Fruit fly (Drosophila melanogaster) whole organism, pupa: ENCODE data around the gene NetB.

Source experiments
- CG13204 ChIP-seq: fragments of 200-800 bp; sonication (Bioruptor generic); optimal IDR thresholded peaks from 2 replicates; lab custom pipeline; 2018; ENCODE audit warnings: missing biosample characterization, mild to moderate bottlenecking, missing genetic modification characterization, moderate library complexity
- CG15710 ChIP-seq: fragments of 200-800 bp; sonication (Bioruptor generic); optimal IDR thresholded peaks from 2 replicates; lab custom pipeline; 2018; ENCODE audit warnings: missing biosample characterization, mild to moderate bottlenecking, missing genetic modification characterization, moderate library complexity
- CG17806 ChIP-seq: fragments of 200-800 bp; sonication (Bioruptor generic); optimal IDR thresholded peaks from 2 replicates; lab custom pipeline; 2018; ENCODE audit warnings: missing biosample characterization, mild to moderate bottlenecking, missing genetic modification characterization, moderate library complexity
- CG32121 ChIP-seq: fragments of 200-800 bp; sonication (Bioruptor generic); IDR thresholded peaks from 2 replicates; pipeline ENCODE4 v1.3.6; 2022; ENCODE audit warnings: missing biosample characterization, missing genetic modification characterization
- CG4496 ChIP-seq: fragments of 200-800 bp; sonication (Bioruptor generic); IDR thresholded peaks from 3 replicates; pipeline ENCODE4 v1.3.6; 2022; ENCODE audit warnings: missing biosample characterization, missing genetic modification characterization
- CG8159 ChIP-seq: fragments of 200-800 bp; sonication (Bioruptor generic); optimal IDR thresholded peaks from 3 replicates; lab custom pipeline; 2018; ENCODE audit warnings: missing biosample characterization, mild to moderate bottlenecking, missing genetic modification characterization, moderate library complexity
- D1 ChIP-seq: fragments of 200-800 bp; sonication (Bioruptor generic); optimal IDR thresholded peaks from 2 replicates; lab custom pipeline; 2018; ENCODE audit warnings: missing biosample characterization, mild to moderate bottlenecking, missing genetic modification characterization, moderate library complexity
- Pif1B ChIP-seq: fragments of 200-800 bp; sonication (Bioruptor generic); optimal IDR thresholded peaks from 3 replicates; lab custom pipeline; 2016; ENCODE audit warnings: missing biosample characterization, missing genetic modification characterization
- fd96Ca ChIP-seq: fragments of 200-800 bp; sonication (Bioruptor generic); IDR thresholded peaks from 3 replicates; pipeline ENCODE4 v1.3.6; 2022; ENCODE audit warnings: missing biosample characterization, missing genetic modification characterization

- no peak for TF ChIP-seq D1 (tag; lab: Kevin White, UChicago)
- 0 out of 2 replicates have a peak, but pooled peaks have one; percentile 11 for TF ChIP-seq CG32121 (GFP tag; lab: Robert Waterston, UW)
- TF ChIP-seq CG8159 = peak; percentile 27
- no peak for TF ChIP-seq fd96Ca
- TF ChIP-seq CG15710 (tag; lab: Kevin White, UChicago) = no peak
- no peak; the same call in 2 of the 3 replicates for TF ChIP-seq CG4496 (GFP tag; lab: Robert Waterston, UW)
- TF ChIP-seq Pif1B (GFP tag; lab: Kevin White, UChicago) = no peak
- no peak for TF ChIP-seq CG17806 (tag; lab: Kevin White, UChicago)
- TF ChIP-seq CG13204 (GFP tag; lab: Kevin White, UChicago) = no peak
Observed at dm6 chrX:14743819-14744218, 5.4 kb downstream of the NetB start.
